Worm (Caenorhabditis elegans) whole organism, L4 larva: Measurements from ENCODE around the gene egg-3.

Source experiments
- R02D3.7 ChIP-seq: fragments of 150-350 bp; sonication (generic microtip); optimal IDR thresholded peaks from 3 replicates; lab custom pipeline; 2014; ENCODE audit warnings: missing biosample characterization, missing genetic modification characterization
- T26A8.4 ChIP-seq: fragments of 200-800 bp; sonication (Bioruptor generic); IDR thresholded peaks from 2 replicates; pipeline ENCODE4 v1.3.6; 2022; ENCODE audit warnings: missing genetic modification characterization, missing compliant biosample characterization
- Y105C5A.15 ChIP-seq: fragments of 200-800 bp; sonication (Bioruptor generic); IDR thresholded peaks from 2 replicates; pipeline ENCODE4 v1.3.6; 2022; ENCODE audit warnings: missing genetic modification characterization, missing compliant biosample characterization
- Y75B8A.6 ChIP-seq: fragments of 200-800 bp; sonication (Bioruptor generic); IDR thresholded peaks from 2 replicates; pipeline ENCODE4 v1.3.6; 2022; ENCODE audit warnings: missing genetic modification reagents, missing genetic modification characterization, missing compliant biosample characterization
- ZK337.2 ChIP-seq: fragments of 200-800 bp; sonication (Bioruptor generic); IDR thresholded peaks from 2 replicates; pipeline ENCODE4 v1.3.6; 2022; ENCODE audit warnings: missing genetic modification reagents, missing genetic modification characterization, missing compliant biosample characterization
- aly-2 ChIP-seq: sonication (generic microtip); optimal IDR thresholded peaks from 2 replicates; lab custom pipeline; 2018; ENCODE audit warnings: missing biosample characterization, missing genetic modification characterization
- arid-1 ChIP-seq: fragments of 200-800 bp; sonication (Bioruptor generic); conservative IDR thresholded peaks from 2 replicates; pipeline ENCODE4 v1.3.6; 2022; ENCODE audit warnings: missing genetic modification reagents, missing genetic modification characterization, missing compliant biosample characterization
- ceh-20 ChIP-seq: fragments of 200-800 bp; sonication (Bioruptor generic); IDR thresholded peaks from 2 replicates; pipeline ENCODE4 v1.3.6; 2022; ENCODE audit warnings: missing genetic modification reagents, missing genetic modification characterization, missing compliant biosample characterization
- ceh-44 ChIP-seq: fragments of 200-800 bp; sonication (Bioruptor generic); IDR thresholded peaks from 2 replicates; pipeline ENCODE4 v1.3.6; 2022; ENCODE audit warnings: missing genetic modification reagents, missing genetic modification characterization, missing compliant biosample characterization
- ceh-62 ChIP-seq: sonication (generic microtip); optimal IDR thresholded peaks from 2 replicates; lab custom pipeline; 2017; ENCODE audit warnings: missing biosample characterization, missing genetic modification characterization
- ctbp-1 ChIP-seq: fragments of 200-800 bp; sonication (Bioruptor generic); IDR thresholded peaks from 2 replicates; pipeline ENCODE4 v1.3.6; 2022; ENCODE audit warnings: missing genetic modification reagents, missing genetic modification characterization, missing compliant biosample characterization
- daf-12 ChIP-seq: fragments of 150-350 bp; optimal IDR thresholded peaks from 2 replicates; lab custom pipeline; 2014; ENCODE audit warnings: missing biosample characterization, missing genetic modification reagents, missing genetic modification characterization
- daf-19 ChIP-seq: fragments of 200-800 bp; sonication (Bioruptor generic); conservative IDR thresholded peaks from 2 replicates; pipeline ENCODE4 v1.3.6; 2022; ENCODE audit warnings: missing genetic modification characterization, missing compliant biosample characterization
- dmd-8 ChIP-seq: fragments of 200-800 bp; sonication (Bioruptor generic); IDR thresholded peaks from 2 replicates; pipeline ENCODE4 v1.3.6; 2022; ENCODE audit warnings: missing genetic modification characterization, missing compliant biosample characterization
- dpl-1 ChIP-seq: fragments of 150-350 bp; optimal IDR thresholded peaks from 2 replicates; lab custom pipeline; 2014; ENCODE audit warnings: missing biosample characterization, missing genetic modification reagents, missing genetic modification characterization
- duxl-1 ChIP-seq: sonication (generic microtip); optimal IDR thresholded peaks from 2 replicates; lab custom pipeline; 2016; ENCODE audit warnings: mild to moderate bottlenecking, missing genetic modification characterization, moderate library complexity, missing compliant biosample characterization; ENCODE audit not compliant: poor library complexity
- egl-27 ChIP-seq: sonication (generic microtip); optimal IDR thresholded peaks from 3 replicates; lab custom pipeline; 2017; ENCODE audit warnings: missing biosample characterization, missing genetic modification reagents, missing genetic modification characterization
- egl-43 ChIP-seq: fragments of 200-800 bp; sonication (Bioruptor generic); IDR thresholded peaks from 2 replicates; pipeline ENCODE4 v1.3.6; 2022; ENCODE audit warnings: missing genetic modification reagents, missing genetic modification characterization, missing compliant biosample characterization
- fkh-10 ChIP-seq: fragments of 150-350 bp; optimal IDR thresholded peaks from 2 replicates; lab custom pipeline; 2014; ENCODE audit warnings: missing biosample characterization, missing genetic modification reagents, missing genetic modification characterization
- fos-1 ChIP-seq: fragments of 150-350 bp; optimal IDR thresholded peaks from 2 replicates; lab custom pipeline; 2014; ENCODE audit warnings: missing biosample characterization, missing genetic modification characterization
- hlh-11 ChIP-seq: fragments of 200-800 bp; sonication (Bioruptor generic); optimal IDR thresholded peaks from 2 replicates; lab custom pipeline; 2018; ENCODE audit warnings: mild to moderate bottlenecking, missing genetic modification characterization, missing compliant biosample characterization
- hlh-30 ChIP-seq: sonication (generic microtip); optimal IDR thresholded peaks from 2 replicates; lab custom pipeline; 2017; ENCODE audit warnings: antibody characterized with exemption, mild to moderate bottlenecking, missing genetic modification characterization, missing compliant biosample characterization; ENCODE audit not compliant: insufficient read depth
- hmg-1.1 ChIP-seq: fragments of 200-800 bp; sonication (Bioruptor generic); IDR thresholded peaks from 2 replicates; pipeline ENCODE4 v1.3.6; 2022; ENCODE audit warnings: missing genetic modification reagents, missing genetic modification characterization, missing compliant biosample characterization
- lin-15B ChIP-seq: fragments of 150-350 bp; sonication (generic microtip); optimal IDR thresholded peaks from 3 replicates; lab custom pipeline; 2014; ENCODE audit warnings: missing biosample characterization, missing genetic modification characterization
- lin-29 ChIP-seq: fragments of 200-800 bp; sonication (Bioruptor generic); IDR thresholded peaks from 2 replicates; pipeline ENCODE4 v1.3.6; 2022; ENCODE audit warnings: missing genetic modification reagents, missing genetic modification characterization, missing compliant biosample characterization
- lin-38 ChIP-seq: fragments of 200-800 bp; sonication (Bioruptor generic); IDR thresholded peaks from 2 replicates; pipeline ENCODE4 v1.3.6; 2022; ENCODE audit warnings: missing genetic modification reagents, missing genetic modification characterization, missing compliant biosample characterization
- lsy-2 ChIP-seq, 2 experiments: fragments of 150-350 bp in 1 of 2; sonication (generic microtip) in 1 of 2; optimal IDR thresholded peaks; 2 replicates each; lab custom pipeline; 2014 to 2017; ENCODE audit warnings: missing biosample characterization in 2 of 2, missing genetic modification characterization in 2 of 2
- madf-5 ChIP-seq, 2 experiments: fragments of 200-800 bp; sonication (Bioruptor generic); IDR thresholded peaks; 2 replicates each; pipeline ENCODE4 v1.3.6; 2022; ENCODE audit warnings: missing compliant biosample characterization in 2 of 2, missing genetic modification characterization in 2 of 2
- mdt-29 ChIP-seq: fragments of 200-800 bp; sonication (Bioruptor generic); IDR thresholded peaks from 2 replicates; pipeline ENCODE4 v1.3.6; 2022; ENCODE audit warnings: missing genetic modification reagents, missing genetic modification characterization, missing compliant biosample characterization
- mep-1 ChIP-seq: fragments of 150-350 bp; sonication (generic microtip); optimal IDR thresholded peaks from 3 replicates; lab custom pipeline; 2014; ENCODE audit warnings: missing biosample characterization, missing genetic modification characterization
- mes-2 ChIP-seq: sonication (generic microtip); optimal IDR thresholded peaks from 2 replicates; lab custom pipeline; 2016; ENCODE audit warnings: missing genotype, mild to moderate bottlenecking, missing genetic modification characterization, missing compliant biosample characterization; ENCODE audit not compliant: poor library complexity, severe bottlenecking
- nhr-102 ChIP-seq: sonication (generic microtip); optimal IDR thresholded peaks from 2 replicates; lab custom pipeline; 2016; ENCODE audit warnings: mild to moderate bottlenecking, missing genetic modification characterization, moderate library complexity, missing compliant biosample characterization
- nhr-11 ChIP-seq: fragments of 150-350 bp; optimal IDR thresholded peaks from 2 replicates; lab custom pipeline; 2014; ENCODE audit warnings: missing biosample characterization, missing genetic modification characterization
- nhr-237 ChIP-seq: sonication (generic microtip); optimal IDR thresholded peaks from 2 replicates; lab custom pipeline; 2017; ENCODE audit warnings: missing biosample characterization, missing genetic modification characterization
- nhr-28 ChIP-seq: fragments of 150-350 bp; optimal IDR thresholded peaks from 2 replicates; lab custom pipeline; 2014; ENCODE audit warnings: missing biosample characterization, missing genetic modification characterization
- nhr-77 ChIP-seq: fragments of 150-350 bp; optimal IDR thresholded peaks from 2 replicates; lab custom pipeline; 2014; ENCODE audit warnings: missing biosample characterization, missing genetic modification characterization
- pha-4 ChIP-seq, 2 experiments: fragments of 150-350 bp in 1 of 2; fragments of 200-800 bp in 1 of 2; sonication (Bioruptor generic) in 1 of 2; IDR thresholded peaks in 1 of 2; optimal IDR thresholded peaks in 1 of 2; 2 replicates each; pipeline versions ENCODE4 v1.3.6 to Lab custom; 2014 to 2022; ENCODE audit warnings: missing genetic modification characterization in 2 of 2, missing genetic modification reagents in 2 of 2, missing biosample characterization in 1 of 2, missing compliant biosample characterization in 1 of 2
- pqm-1 ChIP-seq: sonication (generic microtip); optimal IDR thresholded peaks from 2 replicates; lab custom pipeline; 2017; ENCODE audit warnings: missing biosample characterization, missing genetic modification characterization
- skn-1 ChIP-seq: fragments of 150-350 bp; optimal IDR thresholded peaks from 2 replicates; lab custom pipeline; 2014; ENCODE audit warnings: missing biosample characterization, missing genetic modification characterization
- spr-1 ChIP-seq: sonication (generic microtip); optimal IDR thresholded peaks from 2 replicates; lab custom pipeline; 2016; ENCODE audit warnings: mild to moderate bottlenecking, missing genetic modification characterization, missing compliant biosample characterization
- unc-39 ChIP-seq: sonication (generic microtip); optimal IDR thresholded peaks from 2 replicates; lab custom pipeline; 2017; ENCODE audit warnings: missing biosample characterization, missing genetic modification characterization
- unc-62 ChIP-seq, 3 experiments: fragments of 150-350 bp in 1 of 3; sonication (generic microtip); optimal IDR thresholded peaks in 2 of 3; peaks in 1 of 3; 1 replicate in 1 of 3; 2 replicates in 2 of 3; lab custom pipeline; 2014 to 2017; ENCODE audit warnings: missing biosample characterization in 3 of 3, missing genetic modification characterization in 3 of 3, missing genetic modification reagents in 3 of 3, missing genotype in 1 of 3
- vab-7 ChIP-seq: fragments of 200-800 bp; sonication (Bioruptor generic); IDR thresholded peaks from 2 replicates; pipeline ENCODE4 v1.3.6; 2022; ENCODE audit warnings: missing genetic modification reagents, missing genetic modification characterization, missing compliant biosample characterization
- zfp-3 ChIP-seq: fragments of 200-800 bp; sonication (Bioruptor generic); conservative IDR thresholded peaks from 2 replicates; pipeline ENCODE4 v1.3.6; 2022; ENCODE audit warnings: missing genetic modification reagents, missing genetic modification characterization, missing compliant biosample characterization
- zip-11 ChIP-seq: fragments of 200-800 bp; sonication (Bioruptor generic); IDR thresholded peaks from 2 replicates; pipeline ENCODE4 v1.3.6; 2022; ENCODE audit warnings: missing genetic modification characterization, missing compliant biosample characterization
- ztf-11 ChIP-seq: fragments of 150-350 bp; optimal IDR thresholded peaks from 2 replicates; lab custom pipeline; 2014; ENCODE audit warnings: missing biosample characterization, missing genetic modification characterization

The egg-3 gene

DNA sequence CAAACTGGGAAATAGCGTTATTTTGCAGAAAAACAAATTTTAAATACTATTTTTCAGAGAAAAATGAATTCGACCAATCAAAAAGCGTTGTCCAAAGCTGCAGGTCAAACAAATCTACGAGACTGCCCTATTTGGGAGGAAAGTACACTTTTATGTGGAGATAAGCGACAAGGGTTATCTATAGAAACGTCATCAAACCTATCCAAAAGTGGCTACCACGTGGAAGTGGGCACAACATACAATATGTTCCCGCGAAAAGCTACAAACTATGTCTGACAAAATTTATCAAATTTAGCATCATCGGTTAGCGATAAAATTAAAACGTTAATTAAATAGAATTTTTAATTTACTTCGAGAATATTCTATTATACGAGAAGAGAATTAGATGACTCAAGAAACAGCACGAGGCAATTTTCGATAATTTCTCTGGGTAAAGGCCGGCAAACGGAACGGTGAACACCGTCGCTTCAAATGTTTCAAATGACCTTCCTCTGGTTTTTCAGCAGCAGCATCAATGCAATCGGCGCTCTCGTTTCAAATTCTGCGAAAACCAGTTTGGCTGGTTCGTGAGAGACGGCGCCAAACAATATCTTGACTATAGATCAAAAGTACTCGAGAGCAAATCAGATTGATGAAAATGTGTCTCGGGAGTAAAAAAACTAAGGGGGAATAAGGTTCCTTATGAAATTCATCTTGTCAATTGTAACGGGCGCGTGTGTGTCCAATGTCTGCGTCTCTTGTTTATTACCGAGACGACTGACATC, 22.3 kb downstream of the egg-3 start (continued):
- TF ChIP-seq nhr-28 (tag; lab: Kevin White, UChicago) (peak; percentile 79), nhr-102 (peak; percentile 31), mep-1 (tag; lab: Kevin White, UChicago) (peak; percentile 15), Y75B8A.6 (GFP tag; lab: Robert Waterston, UW) (no peak), lin-15B (tag; lab: Kevin White, UChicago) (no peak)

DNA sequence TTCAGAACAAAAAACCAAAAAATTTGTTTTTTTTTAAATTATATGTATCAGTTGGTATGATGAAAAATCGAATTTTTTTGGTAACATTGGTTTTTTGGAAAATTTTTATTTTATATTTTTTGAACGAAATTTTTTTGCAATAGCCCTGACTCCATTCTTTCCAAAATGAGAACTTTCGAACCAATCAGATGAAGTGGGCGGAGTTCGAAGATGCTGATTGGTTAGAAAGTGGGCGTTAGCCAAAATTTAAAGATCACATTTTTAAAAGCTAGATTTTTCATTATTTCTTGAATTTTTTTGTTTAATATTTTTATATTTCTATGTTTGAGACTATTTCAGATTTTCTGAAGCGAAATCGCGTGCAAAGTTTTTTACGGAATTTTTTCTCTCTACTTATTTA, 22.9 kb downstream of the egg-3 start:
- TF ChIP-seq lsy-2 (tag; optimal IDR thresholded peaks at IDR 0.05; lab: Kevin White, UChicago), result no peak
- peak in 1 of 2 experiments; percentile 57 for TF ChIP-seq unc-62 (GFP tag; optimal IDR thresholded peaks at IDR 0.05 in 1 of 2; lab: Kevin White, UChicago)
- no peak for TF ChIP-seq unc-62 (tag; optimal IDR thresholded peaks at IDR 0.05; lab: Kevin White, UChicago)
- TF ChIP-seq arid-1, result no peak

- TF ChIP-seq pqm-1 (tag; lab: Kevin White, UChicago) (peak; percentile 87), fkh-10 (GFP tag; lab: Kevin White, UChicago) (no peak), ceh-44 (GFP tag; lab: Robert Waterston, UW) (no peak), ceh-20 (no peak), R02D3.7 (tag; lab: Kevin White, UChicago) (no peak), fos-1 (tag; lab: Kevin White, UChicago) (no peak), zfp-3 (GFP tag; lab: Robert Waterston, UW) (no peak), Y105C5A.15 (GFP tag; lab: Robert Waterston, UW) (no peak), madf-5 (GFP tag; IDR thresholded peaks at IDR 0.05; lab: Robert Waterston, UW) (no peak), mes-2 (tag; lab: Kevin White, UChicago) (no peak), nhr-77 (tag; lab: Kevin White, UChicago) (peak; percentile 34), lin-38 (GFP tag; lab: Robert Waterston, UW) (no peak), pha-4 (GFP tag; IDR thresholded peaks at IDR 0.05; lab: Robert Waterston, UW) (no peak), pha-4 (tag; optimal IDR thresholded peaks at IDR 0.05; lab: Kevin White, UChicago) (no peak), mdt-29 (GFP tag; lab: Robert Waterston, UW) (no peak), T26A8.4 (no peak), skn-1 (tag; lab: Kevin White, UChicago) (no peak), unc-39 (tag; lab: Kevin White, UChicago) (no peak), duxl-1 (tag; lab: Kevin White, UChicago) (no peak), ZK337.2 (no peak), dpl-1 (GFP tag; lab: Kevin White, UChicago) (no peak), nhr-11 (no peak), egl-27 (tag; lab: Kevin White, UChicago) (no peak), egl-43 (GFP tag; lab: Robert Waterston, UW) (no peak), hlh-11 (peak; percentile 55), Y75B8A.6 (GFP tag; lab: Robert Waterston, UW) (no peak), hmg-1.1 (no peak), lsy-2 (tag; optimal IDR thresholded peaks at IDR 0.05; lab: Kevin White, UChicago) (no peak), ceh-62 (tag; lab: Kevin White, UChicago) (no peak), dmd-8 (GFP tag; lab: Robert Waterston, UW) (no peak), ctbp-1 (GFP tag; lab: Robert Waterston, UW) (no peak), lin-29 (GFP tag; lab: Robert Waterston, UW) (no peak), ztf-11 (tag; lab: Kevin White, UChicago) (no peak), aly-2 (tag; lab: Kevin White, UChicago) (no peak), spr-1 (tag; lab: Kevin White, UChicago) (no peak), daf-19 (GFP tag; lab: Robert Waterston, UW) (no peak), nhr-237 (tag; lab: Kevin White, UChicago) (no peak), hlh-30 (tag; lab: Kevin White, UChicago) (peak; percentile 33), vab-7 (GFP tag; lab: Robert Waterston, UW) (no peak), zip-11 (no peak), daf-12 (no peak), nhr-28 (tag; lab: Kevin White, UChicago) (peak; percentile 85)
Observed at ce11 chrII:10860840-10861239, 23.4 kb downstream of the egg-3 start, which contains the start of gene M106.3. M106.3 (minus strand) TSS chrII:10860909.
